Fruit fly (Drosophila melanogaster): ENCODE data around the gene CG1677.

Gene CG1677

DNA sequence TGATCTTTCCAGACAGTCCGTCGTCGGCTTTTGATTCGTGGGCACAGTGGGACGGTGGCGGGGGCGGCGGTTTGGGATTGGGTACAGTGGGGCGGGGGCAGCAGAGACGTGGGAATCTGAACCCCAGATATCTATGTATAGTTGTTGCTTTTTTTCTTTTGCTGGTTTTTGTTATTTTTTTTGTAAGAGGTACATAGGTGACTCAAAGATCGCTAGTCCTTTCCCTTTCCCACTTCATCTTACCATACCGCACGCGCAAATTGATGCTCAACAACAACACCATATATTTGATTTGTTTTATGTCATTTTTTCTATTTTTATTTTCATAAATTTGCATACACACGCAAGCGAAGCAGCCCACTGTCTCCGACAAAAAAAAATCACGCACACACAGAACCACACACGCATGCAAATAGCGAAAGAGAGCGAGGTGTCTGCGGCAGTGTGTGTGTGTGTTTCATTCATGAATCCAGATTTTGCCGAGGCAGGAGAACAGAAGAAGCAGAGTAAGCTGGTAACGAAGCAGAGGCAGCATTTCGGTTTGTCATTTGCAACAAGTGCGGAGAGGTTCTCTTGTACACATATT is 99.8 kb downstream of the CG1677 start (continued):
- TF ChIP-seq onecut (GFP tag; IDR thresholded peaks at IDR 0.05) (peak; percentile 32; the same call in 1 of the 2 replicates), Hand (GFP tag; optimal IDR thresholded peaks at IDR 0.05) (no peak), NFAT (GFP tag; IDR thresholded peaks at IDR 0.05) (no peak), NC2α (GFP tag; optimal IDR thresholded peaks at IDR 0.05) (no peak), ranshi (GFP tag; IDR thresholded peaks at IDR 0.05) (peak; percentile 40; the same call in 1 of the 2 replicates), CG17361 (GFP tag; IDR thresholded peaks at IDR 0.05) (peak; percentile 73), Gug (GFP tag; IDR thresholded peaks at IDR 0.05) (peak; percentile 46; the same call in 2 of the 4 replicates), lab (GFP tag; optimal IDR thresholded peaks at IDR 0.05) (peak; percentile 49), CG11504 (tag; optimal IDR thresholded peaks at IDR 0.05) (peak; percentile 63), CG8478 (optimal IDR thresholded peaks at IDR 0.05) (no peak), Lim3 (GFP tag; IDR thresholded peaks at IDR 0.05) (0 out of 2 replicates have a peak, but pooled peaks have one; percentile 7), al (GFP tag; IDR thresholded peaks at IDR 0.05) (peak; percentile 40; the same call in 1 of the 2 replicates), HLH4C (GFP tag; IDR thresholded peaks at IDR 0.05; ENCODE audit: partially characterized antibody) (no peak), Dip3 (GFP tag; optimal IDR thresholded peaks at IDR 0.05) (peak; percentile 6), emc (GFP tag; optimal IDR thresholded peaks at IDR 0.05) (no peak), CG5245 (GFP tag; optimal IDR thresholded peaks at IDR 0.05) (peak; percentile 19), Rfx (GFP tag; IDR thresholded peaks at IDR 0.05) (peak; percentile 24; the same call in 1 of the 2 replicates), Atf6 (GFP tag; IDR thresholded peaks at IDR 0.05) (no peak), ro (GFP tag; IDR thresholded peaks at IDR 0.05) (no peak), CG2120 (GFP tag; optimal IDR thresholded peaks at IDR 0.05) (peak; percentile 37), CHES-1-like (GFP tag; optimal IDR thresholded peaks at IDR 0.05) (no peak), cato (GFP tag; optimal IDR thresholded peaks at IDR 0.05; ENCODE audit: borderline replicate concordance) (no peak), gfzf (GFP tag; optimal IDR thresholded peaks at IDR 0.05) (no peak), CG9215 (GFP tag; IDR thresholded peaks at IDR 0.05) (peak; percentile 45; the same call in 1 of the 2 replicates), D19A (tag; optimal IDR thresholded peaks at IDR 0.05) (peak; percentile 20), phol (tag; optimal IDR thresholded peaks at IDR 0.05) (peak; percentile 75), CG15073 (GFP tag; optimal IDR thresholded peaks at IDR 0.05) (peak; percentile 10), gcm2 (GFP tag; optimal IDR thresholded peaks at IDR 0.05) (no peak), CG9727 (GFP tag; optimal IDR thresholded peaks at IDR 0.05) (peak; percentile 72), HHEX (GFP tag; optimal IDR thresholded peaks at IDR 0.05) (peak; percentile 46), chif (GFP tag; optimal IDR thresholded peaks at IDR 0.05) (peak; percentile 22 to 56), ac (GFP tag; optimal IDR thresholded peaks at IDR 0.05) (peak; percentile 51), Neu2 (GFP tag; optimal IDR thresholded peaks at IDR 0.05; ENCODE audit: borderline replicate concordance) (no peak), CG10431 (GFP tag; optimal IDR thresholded peaks at IDR 0.05) (no peak), CG2116 (GFP tag; optimal IDR thresholded peaks at IDR 0.05) (peak; percentile 22), CG4282 (GFP tag; optimal IDR thresholded peaks at IDR 0.05) (peak; percentile 18), CG13287 (GFP tag; IDR thresholded peaks at IDR 0.05; ENCODE audit: partially characterized antibody) (no peak), lilli (GFP tag; optimal IDR thresholded peaks at IDR 0.05) (no peak), odd (GFP tag; optimal IDR thresholded peaks at IDR 0.05) (peak; percentile 22), CG7745 (tag; optimal IDR thresholded peaks at IDR 0.05) (no peak), CG16813 (GFP tag; IDR thresholded peaks at IDR 0.05; ENCODE audit: partially characterized antibody) (no peak), Camta (GFP tag; optimal IDR thresholded peaks at IDR 0.05) (peak; percentile 22), jumu (GFP tag; optimal IDR thresholded peaks at IDR 0.05) (peak; percentile 36), CG12391 (tag; optimal IDR thresholded peaks at IDR 0.05) (peak; percentile 33), Gsc (GFP tag; IDR thresholded peaks at IDR 0.05) (0 out of 2 replicates have a peak, but pooled peaks have one; percentile 16), CG11560 (tag; IDR thresholded peaks at IDR 0.05) (no peak), disco-r (GFP tag; optimal IDR thresholded peaks at IDR 0.05) (no peak), rib (GFP tag; IDR thresholded peaks at IDR 0.05) (no peak), CTCF (GFP tag; optimal IDR thresholded peaks at IDR 0.05) (no peak), CG14050 (GFP tag; IDR thresholded peaks at IDR 0.05) (peak; percentile 12; the same call in 1 of the 3 replicates), Abd-B (GFP tag; optimal IDR thresholded peaks at IDR 0.05) (peak; percentile 55)

All from whole organism, embryonic.